Worm (Caenorhabditis elegans) whole organism, late embryonic: ENCODE data around the gene C03F11.2.

Experiments used
- C08G9.2 ChIP-seq: sonication (generic microtip); optimal IDR thresholded peaks from 2 replicates; lab custom pipeline; 2016; ENCODE audit warnings: mild to moderate bottlenecking, missing genetic modification characterization, moderate library complexity, missing compliant biosample characterization
- C38D4.7 ChIP-seq: fragments of 200-800 bp; sonication (Bioruptor generic); optimal IDR thresholded peaks from 2 replicates; lab custom pipeline; 2018; ENCODE audit warnings: mild to moderate bottlenecking, missing genetic modification characterization, moderate library complexity, missing compliant biosample characterization
- K09A11.1 ChIP-seq: sonication (generic microtip); optimal IDR thresholded peaks from 2 replicates; lab custom pipeline; 2017; ENCODE audit warnings: antibody characterized with exemption, mild to moderate bottlenecking, missing genetic modification characterization, missing compliant biosample characterization; ENCODE audit not compliant: insufficient read depth
- T23F11.4 ChIP-seq: fragments of 200-800 bp; sonication (Bioruptor generic); optimal IDR thresholded peaks from 2 replicates; lab custom pipeline; 2018; ENCODE audit warnings: mild to moderate bottlenecking, missing genetic modification characterization, missing compliant biosample characterization
- ahr-1 ChIP-seq: sonication (generic microtip); optimal IDR thresholded peaks from 2 replicates; lab custom pipeline; 2016; ENCODE audit warnings: missing genetic modification characterization, missing compliant biosample characterization
- ama-1 ChIP-seq: fragments of 150-350 bp; optimal IDR thresholded peaks from 2 replicates; lab custom pipeline; 2014
- ceh-14 ChIP-seq: sonication (generic microtip); optimal IDR thresholded peaks from 2 replicates; lab custom pipeline; 2016; ENCODE audit warnings: missing genotype, missing genetic modification characterization, missing compliant biosample characterization
- ceh-18 ChIP-seq: sonication (generic microtip); optimal IDR thresholded peaks from 2 replicates; lab custom pipeline; 2016; ENCODE audit warnings: missing genetic modification characterization, missing compliant biosample characterization
- ceh-2 ChIP-seq: sonication (generic microtip); optimal IDR thresholded peaks from 2 replicates; lab custom pipeline; 2016; ENCODE audit warnings: missing genotype, missing genetic modification characterization, missing compliant biosample characterization
- ceh-22 ChIP-seq: sonication (generic microtip); optimal IDR thresholded peaks from 2 replicates; lab custom pipeline; 2017; ENCODE audit warnings: missing biosample characterization, missing genetic modification characterization
- ceh-31 ChIP-seq: sonication (generic microtip); optimal IDR thresholded peaks from 2 replicates; lab custom pipeline; 2016; ENCODE audit warnings: missing genetic modification characterization, missing compliant biosample characterization
- ceh-9 ChIP-seq: sonication (generic microtip); optimal IDR thresholded peaks from 2 replicates; lab custom pipeline; 2016; ENCODE audit warnings: mild to moderate bottlenecking, missing genetic modification characterization, inconsistent platforms, missing compliant biosample characterization
- dve-1 ChIP-seq: sonication (generic microtip); optimal IDR thresholded peaks from 2 replicates; lab custom pipeline; 2017; ENCODE audit warnings: antibody characterized with exemption, mild to moderate bottlenecking, missing genetic modification characterization, missing compliant biosample characterization
- elt-2 ChIP-seq: sonication (generic microtip); optimal IDR thresholded peaks from 2 replicates; lab custom pipeline; 2016; ENCODE audit warnings: missing genetic modification reagents, missing genetic modification characterization, missing compliant biosample characterization
- elt-4 ChIP-seq: sonication (generic microtip); optimal IDR thresholded peaks from 2 replicates; lab custom pipeline; 2016; ENCODE audit warnings: missing genetic modification characterization, missing compliant biosample characterization
- ets-4 ChIP-seq: sonication (generic microtip); optimal IDR thresholded peaks from 2 replicates; lab custom pipeline; 2016; ENCODE audit warnings: missing genetic modification characterization, missing compliant biosample characterization
- eyg-1 ChIP-seq: sonication (generic microtip); optimal IDR thresholded peaks from 2 replicates; lab custom pipeline; 2016; ENCODE audit warnings: missing genotype, missing genetic modification characterization, missing compliant biosample characterization
- fax-1 ChIP-seq: sonication (generic microtip); optimal IDR thresholded peaks from 2 replicates; lab custom pipeline; 2016; ENCODE audit warnings: missing genotype, missing genetic modification characterization, missing compliant biosample characterization
- fkh-10 ChIP-seq: fragments of 150-350 bp; optimal IDR thresholded peaks from 2 replicates; lab custom pipeline; 2014; ENCODE audit warnings: missing biosample characterization, missing genetic modification reagents, missing genetic modification characterization
- fkh-6 ChIP-seq: sonication (generic microtip); optimal IDR thresholded peaks from 2 replicates; lab custom pipeline; 2016; ENCODE audit warnings: missing genetic modification characterization, missing compliant biosample characterization
- hlh-15 ChIP-seq: sonication (generic microtip); optimal IDR thresholded peaks from 2 replicates; lab custom pipeline; 2016; ENCODE audit warnings: missing genetic modification characterization, missing compliant biosample characterization
- hlh-30 ChIP-seq: sonication (generic microtip); optimal IDR thresholded peaks from 2 replicates; lab custom pipeline; 2017; ENCODE audit warnings: antibody characterized with exemption, missing genetic modification characterization, missing compliant biosample characterization; ENCODE audit not compliant: insufficient read depth
- hlh-8 ChIP-seq: sonication (generic microtip); optimal IDR thresholded peaks from 2 replicates; lab custom pipeline; 2016; ENCODE audit warnings: missing genotype, missing genetic modification characterization, missing compliant biosample characterization
- lim-6 ChIP-seq: sonication (generic microtip); optimal IDR thresholded peaks from 2 replicates; lab custom pipeline; 2016; ENCODE audit warnings: missing genetic modification characterization, missing compliant biosample characterization
- nfya-1 ChIP-seq: sonication (generic microtip); optimal IDR thresholded peaks from 2 replicates; lab custom pipeline; 2017; ENCODE audit warnings: missing genetic modification characterization, mild to moderate bottlenecking, missing compliant biosample characterization, antibody characterized with exemption, moderate library complexity
- nhr-232 ChIP-seq: sonication (generic microtip); optimal IDR thresholded peaks from 2 replicates; lab custom pipeline; 2016; ENCODE audit warnings: missing genetic modification characterization, missing compliant biosample characterization
- pag-3 ChIP-seq: sonication (generic microtip); optimal IDR thresholded peaks from 2 replicates; lab custom pipeline; 2016; ENCODE audit warnings: missing compliant biosample characterization, missing genetic modification characterization, borderline replicate concordance
- pat-9 ChIP-seq: fragments of 200-800 bp; sonication (Bioruptor generic); optimal IDR thresholded peaks from 2 replicates; lab custom pipeline; 2018; ENCODE audit warnings: mild to moderate bottlenecking, missing genetic modification characterization, moderate library complexity, missing compliant biosample characterization
- pax-1 ChIP-seq: fragments of 150-350 bp; optimal IDR thresholded peaks from 2 replicates; lab custom pipeline; 2014; ENCODE audit warnings: missing biosample characterization, missing genetic modification characterization
- pha-2 ChIP-seq: sonication (generic microtip); optimal IDR thresholded peaks from 2 replicates; lab custom pipeline; 2017; ENCODE audit warnings: mild to moderate bottlenecking, missing genetic modification characterization, missing compliant biosample characterization
- pqm-1 ChIP-seq: sonication (generic microtip); optimal IDR thresholded peaks from 2 replicates; lab custom pipeline; 2016; ENCODE audit warnings: missing genetic modification characterization, missing compliant biosample characterization
- pros-1 ChIP-seq: fragments of 150-350 bp; optimal IDR thresholded peaks from 2 replicates; lab custom pipeline; 2014; ENCODE audit warnings: missing biosample characterization, missing genetic modification reagents, missing genetic modification characterization
- rnt-1 ChIP-seq: sonication (generic microtip); optimal IDR thresholded peaks from 2 replicates; lab custom pipeline; 2016; ENCODE audit warnings: missing genetic modification characterization, missing compliant biosample characterization
- sdc-2 ChIP-seq: sonication (generic microtip); optimal IDR thresholded peaks from 2 replicates; lab custom pipeline; 2016; ENCODE audit warnings: missing genotype, missing genetic modification characterization, missing compliant biosample characterization
- sox-2 ChIP-seq: fragments of 200-800 bp; sonication (Bioruptor generic); IDR thresholded peaks from 2 replicates; pipeline ENCODE4 v1.3.6; 2022; ENCODE audit warnings: missing genetic modification reagents, missing genetic modification characterization, missing compliant biosample characterization
- sox-4 ChIP-seq: sonication (generic microtip); optimal IDR thresholded peaks from 2 replicates; lab custom pipeline; 2017; ENCODE audit warnings: mild to moderate bottlenecking, missing genetic modification characterization, inconsistent platforms, missing compliant biosample characterization
- syd-9 ChIP-seq: sonication (generic microtip); optimal IDR thresholded peaks from 2 replicates; lab custom pipeline; 2016; ENCODE audit warnings: mild to moderate bottlenecking, missing genetic modification characterization, moderate library complexity, missing compliant biosample characterization
- tbx-2 ChIP-seq: sonication (generic microtip); optimal IDR thresholded peaks from 2 replicates; lab custom pipeline; 2016; ENCODE audit warnings: missing genetic modification characterization, missing compliant biosample characterization
- tbx-7 ChIP-seq: sonication (generic microtip); optimal IDR thresholded peaks from 2 replicates; lab custom pipeline; 2016; ENCODE audit warnings: missing genotype, missing genetic modification characterization, missing compliant biosample characterization
- ttx-3 ChIP-seq: sonication (generic microtip); optimal IDR thresholded peaks from 2 replicates; lab custom pipeline; 2016; ENCODE audit warnings: missing genetic modification reagents, missing genetic modification characterization, missing compliant biosample characterization
- unc-3 ChIP-seq, 2 experiments: fragments of 200-800 bp in 1 of 2; sonication (Bioruptor generic) in 1 of 2; sonication (generic microtip) in 1 of 2; conservative IDR thresholded peaks in 1 of 2; optimal IDR thresholded peaks in 1 of 2; 2 replicates each; pipeline versions ENCODE4 v1.3.6 to Lab custom; 2016 to 2022; ENCODE audit warnings: missing compliant biosample characterization in 2 of 2, missing genetic modification characterization in 2 of 2, missing genetic modification reagents in 1 of 2
- unc-42 ChIP-seq: sonication (generic microtip); optimal IDR thresholded peaks from 2 replicates; lab custom pipeline; 2016; ENCODE audit warnings: missing genotype, missing genetic modification characterization, missing compliant biosample characterization
- unc-55 ChIP-seq: sonication (generic microtip); optimal IDR thresholded peaks from 2 replicates; lab custom pipeline; 2017; ENCODE audit warnings: missing biosample characterization, missing genetic modification reagents, missing genetic modification characterization
- unc-86 ChIP-seq: sonication (generic microtip); optimal IDR thresholded peaks from 2 replicates; lab custom pipeline; 2016; ENCODE audit warnings: missing genetic modification characterization, missing compliant biosample characterization
- zip-5 ChIP-seq: sonication (generic microtip); optimal IDR thresholded peaks from 2 replicates; lab custom pipeline; 2016; ENCODE audit warnings: missing genetic modification characterization, missing compliant biosample characterization
- ztf-16 ChIP-seq: sonication (generic microtip); optimal IDR thresholded peaks from 2 replicates; lab custom pipeline; 2017; ENCODE audit warnings: missing genetic modification characterization, missing compliant biosample characterization

Gene C03F11.2

DNA sequence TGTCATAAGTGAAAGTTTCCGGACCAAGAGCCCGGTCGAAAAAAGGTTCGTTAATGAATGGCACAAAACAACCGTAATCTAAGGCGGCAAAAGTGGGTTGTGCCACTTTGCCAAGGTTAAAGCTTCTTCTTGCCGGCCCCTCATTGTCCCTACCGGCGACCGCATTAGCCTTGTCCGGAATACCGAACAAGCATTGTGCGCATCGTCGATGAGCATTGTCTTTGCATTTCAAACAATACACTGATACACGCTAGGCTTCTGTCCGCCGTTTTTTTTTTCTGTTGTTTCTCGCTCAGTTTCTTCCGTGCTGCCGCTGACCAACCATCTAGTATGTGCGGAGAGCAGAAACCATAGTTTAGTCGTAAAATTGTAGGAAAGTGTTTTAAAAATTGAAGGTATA, at the start of gene C03F11.2:
Gene C03F11.2, minus strand, starts transcription at position 101 of the 400 bp plus-strand sequence.
- TF ChIP-seq fkh-10 (no peak), elt-2 (tag; lab: Kevin White, UChicago) (no peak), fax-1 (tag; lab: Kevin White, UChicago) (no peak), pat-9 (no peak), eyg-1 (no peak), hlh-8 (tag; lab: Kevin White, UChicago) (no peak), tbx-2 (tag; lab: Kevin White, UChicago) (no peak), ceh-9 (tag; lab: Kevin White, UChicago) (no peak), syd-9 (tag; lab: Kevin White, UChicago) (no peak), sdc-2 (tag; lab: Kevin White, UChicago) (no peak), ceh-31 (no peak)

- TF ChIP-seq ceh-22 (tag; lab: Kevin White, UChicago): no peak
- no peak for TF ChIP-seq rnt-1
- TF ChIP-seq nfya-1 (tag; lab: Kevin White, UChicago): no peak
- TF ChIP-seq zip-5: no peak
- TF ChIP-seq pat-9: no peak
- TF ChIP-seq ahr-1 (tag; lab: Kevin White, UChicago): no peak
- no peak for TF ChIP-seq T23F11.4
- TF ChIP-seq dve-1 (tag; lab: Kevin White, UChicago): no peak
- TF ChIP-seq ceh-14 (tag; lab: Kevin White, UChicago): no peak
Observed at ce11 chrX:5444863-5445262, 47.7 kb upstream of the C03F11.2 start, which contains the start of gene itm-2. Gene itm-2, plus strand, starts transcription at chrX:5445163.

ce11 chrX:5433912-5434311, 36.7 kb upstream of the C03F11.2 start:
- no peak for TF ChIP-seq lim-6 (tag; lab: Kevin White, UChicago)
- no peak for TF ChIP-seq T23F11.4
- TF ChIP-seq C08G9.2 (tag; lab: Kevin White, UChicago): no peak
- no peak for TF ChIP-seq ceh-14 (tag; lab: Kevin White, UChicago)
- no peak for TF ChIP-seq ets-4 (tag; lab: Kevin White, UChicago)
- no peak for TF ChIP-seq ztf-16

- peak; percentile 73 for TF ChIP-seq ceh-2
- peak; percentile 95 for TF ChIP-seq rnt-1
- TF ChIP-seq pax-1 (tag; lab: Kevin White, UChicago): no peak
- peak; percentile 46 for TF ChIP-seq zip-5
- TF ChIP-seq pqm-1 (tag; lab: Kevin White, UChicago): peak; percentile 89
- TF ChIP-seq pha-2 (tag; lab: Kevin White, UChicago): no peak
- TF ChIP-seq lim-6 (tag; lab: Kevin White, UChicago): no peak
- no peak for TF ChIP-seq unc-86 (tag; lab: Kevin White, UChicago)
- no peak for TF ChIP-seq pag-3 (tag; lab: Kevin White, UChicago)
- peak; percentile 94 for TF ChIP-seq unc-42 (tag; lab: Kevin White, UChicago)
- no peak for TF ChIP-seq ttx-3 (tag; lab: Kevin White, UChicago)
- peak; percentile 97 for TF ChIP-seq pros-1
- TF ChIP-seq unc-55 (GFP tag; lab: Kevin White, UChicago): peak; percentile 42
- TF ChIP-seq ama-1 (lab: Kevin White, UChicago): no peak
- peak; percentile 79 for TF ChIP-seq C08G9.2 (tag; lab: Kevin White, UChicago)
- TF ChIP-seq nhr-232 (tag; lab: Kevin White, UChicago): peak; percentile 22
- peak; percentile 88 for TF ChIP-seq hlh-8 (tag; lab: Kevin White, UChicago)
- TF ChIP-seq tbx-7 (tag; lab: Kevin White, UChicago): peak; percentile 57
- peak; percentile 99 for TF ChIP-seq ceh-18 (tag; lab: Kevin White, UChicago)
- peak; percentile 39 for TF ChIP-seq hlh-15 (tag; lab: Kevin White, UChicago)
- TF ChIP-seq K09A11.1 (tag; lab: Kevin White, UChicago): peak; percentile 67
- TF ChIP-seq pat-9: peak; percentile 65
- TF ChIP-seq elt-4: no peak
- TF ChIP-seq hlh-30 (tag; lab: Kevin White, UChicago): peak; percentile 85
- peak; percentile 99 for TF ChIP-seq sdc-2 (tag; lab: Kevin White, UChicago)
- TF ChIP-seq fkh-6 (tag; lab: Kevin White, UChicago): peak; percentile 54
- TF ChIP-seq sox-2 (GFP tag; lab: Robert Waterston, UW): peak; percentile 51
- TF ChIP-seq C38D4.7 (GFP tag; lab: Kevin White, UChicago): peak; percentile 16
- TF ChIP-seq ahr-1 (tag; lab: Kevin White, UChicago): peak; percentile 12
- peak; percentile 93 for TF ChIP-seq ceh-22 (tag; lab: Kevin White, UChicago)
- TF ChIP-seq sox-4 (tag; lab: Kevin White, UChicago): peak; percentile 60
- TF ChIP-seq eyg-1: peak; percentile 80
- no peak; the same call in 1 of the 2 replicates for TF ChIP-seq unc-3 (GFP tag; conservative IDR thresholded peaks at IDR 0.05; lab: Robert Waterston, UW)
- peak; percentile 46 for TF ChIP-seq unc-3 (tag; optimal IDR thresholded peaks at IDR 0.05; lab: Kevin White, UChicago)
Observed at ce11 chrX:5429335-5429734, 32.1 kb upstream of the C03F11.2 start.
